Fruit fly (Drosophila melanogaster) whole organism, prepupa: Measurements from ENCODE around the gene Pif1B.
A peak's percentile ranks its signal among the peaks of the same experiment; 100 is the strongest.

Experiments used
- CG10631 ChIP-seq: fragments of 200-800 bp; sonication (Bioruptor generic); optimal IDR thresholded peaks from 2 replicates; lab custom pipeline; 2016; ENCODE audit warnings: missing biosample characterization, missing genetic modification characterization
- CG10669 ChIP-seq: fragments of 200-800 bp; sonication (Bioruptor generic); optimal IDR thresholded peaks from 3 replicates; lab custom pipeline; 2018; ENCODE audit warnings: missing biosample characterization, mild to moderate bottlenecking, missing genetic modification characterization, moderate library complexity
- CG15336 ChIP-seq: fragments of 200-800 bp; sonication (Bioruptor generic); IDR thresholded peaks from 2 replicates; pipeline ENCODE4 v1.3.6; 2022; ENCODE audit warnings: missing biosample characterization, missing genetic modification characterization
- CG1621 ChIP-seq: fragments of 200-800 bp; sonication (Bioruptor generic); optimal IDR thresholded peaks from 3 replicates; lab custom pipeline; 2018; ENCODE audit warnings: missing biosample characterization, mild to moderate bottlenecking, missing genetic modification characterization
- CG16779 ChIP-seq: fragments of 200-800 bp; sonication (Bioruptor generic); optimal IDR thresholded peaks from 3 replicates; lab custom pipeline; 2017; ENCODE audit warnings: missing biosample characterization, mild to moderate bottlenecking, missing genetic modification characterization
- CG3032 ChIP-seq: fragments of 200-800 bp; optimal IDR thresholded peaks from 2 replicates; lab custom pipeline; 2019; ENCODE audit warnings: missing biosample characterization, mild to moderate bottlenecking, missing genetic modification characterization, moderate library complexity
- CG31627 ChIP-seq: fragments of 200-800 bp; sonication (Bioruptor generic); optimal IDR thresholded peaks from 3 replicates; lab custom pipeline; 2016; ENCODE audit warnings: missing biosample characterization, missing genetic modification characterization
- CG32006 ChIP-seq: fragments of 200-800 bp; sonication (Bioruptor generic); optimal IDR thresholded peaks from 3 replicates; lab custom pipeline; 2017; ENCODE audit warnings: missing biosample characterization, mild to moderate bottlenecking, missing genetic modification characterization
- CG34406 ChIP-seq: fragments of 200-800 bp; sonication (Bioruptor generic); optimal IDR thresholded peaks from 3 replicates; lab custom pipeline; 2016; ENCODE audit warnings: missing biosample characterization, missing genetic modification characterization
- CG3919 ChIP-seq: fragments of 200-800 bp; sonication (Bioruptor generic); optimal IDR thresholded peaks from 3 replicates; lab custom pipeline; 2016; ENCODE audit warnings: missing biosample characterization, missing genetic modification characterization
- CG4318 ChIP-seq: fragments of 200-800 bp; sonication (Bioruptor generic); optimal IDR thresholded peaks from 3 replicates; lab custom pipeline; 2017; ENCODE audit warnings: missing biosample characterization, mild to moderate bottlenecking, missing genetic modification characterization
- CG6163 ChIP-seq: fragments of 200-800 bp; sonication (Bioruptor generic); IDR thresholded peaks from 3 replicates; pipeline ENCODE4 v1.3.6; 2022; ENCODE audit warnings: missing biosample characterization, missing genetic modification characterization
- CG6276 ChIP-seq: fragments of 200-800 bp; sonication (Bioruptor generic); optimal IDR thresholded peaks from 2 replicates; lab custom pipeline; 2017; ENCODE audit warnings: missing biosample characterization, mild to moderate bottlenecking, missing genetic modification characterization
- CG6792 ChIP-seq: fragments of 200-800 bp; sonication (Bioruptor generic); optimal IDR thresholded peaks from 3 replicates; lab custom pipeline; 2016; ENCODE audit warnings: missing biosample characterization, missing genetic modification characterization
- CG6808 ChIP-seq: fragments of 200-800 bp; sonication (Bioruptor generic); optimal IDR thresholded peaks from 3 replicates; lab custom pipeline; 2017; ENCODE audit warnings: missing biosample characterization, missing genetic modification characterization, mild to moderate bottlenecking, moderate library complexity, missing genetic modification reagents
- CG6854 ChIP-seq: fragments of 200-800 bp; sonication (Bioruptor generic); optimal IDR thresholded peaks from 2 replicates; lab custom pipeline; 2017; ENCODE audit warnings: missing biosample characterization, mild to moderate bottlenecking, missing genetic modification characterization
- CG8119 ChIP-seq: fragments of 200-800 bp; sonication (Bioruptor generic); IDR thresholded peaks from 3 replicates; pipeline ENCODE4 v1.3.6; 2022; ENCODE audit warnings: missing biosample characterization, missing genetic modification characterization
- CG8632 ChIP-seq: fragments of 200-800 bp; sonication (Bioruptor generic); optimal IDR thresholded peaks from 3 replicates; lab custom pipeline; 2016; ENCODE audit warnings: missing biosample characterization, missing genetic modification characterization
- Eip75B ChIP-seq: fragments of 200-800 bp; sonication (Bioruptor generic); optimal IDR thresholded peaks from 3 replicates; lab custom pipeline; 2016; ENCODE audit warnings: missing biosample characterization, missing genetic modification characterization
- Eip78C ChIP-seq: fragments of 200-800 bp; sonication (Bioruptor generic); peaks from one replicate; lab custom pipeline; 2016; ENCODE audit warnings: missing biosample characterization, missing genetic modification characterization
- Ets21C ChIP-seq: fragments of 200-800 bp; sonication (Bioruptor generic); optimal IDR thresholded peaks from 3 replicates; lab custom pipeline; 2016; ENCODE audit warnings: missing biosample characterization, missing genetic modification characterization
- Ets96B ChIP-seq: fragments of 200-800 bp; optimal IDR thresholded peaks from 2 replicates; lab custom pipeline; 2019; ENCODE audit warnings: missing biosample characterization, mild to moderate bottlenecking, missing genetic modification characterization, moderate library complexity
- Hr39 ChIP-seq: fragments of 200-800 bp; sonication (Bioruptor generic); optimal IDR thresholded peaks from 2 replicates; lab custom pipeline; 2016; ENCODE audit warnings: missing biosample characterization, missing genetic modification characterization
- Lpt ChIP-seq: fragments of 200-800 bp; sonication (Bioruptor generic); optimal IDR thresholded peaks from 3 replicates; lab custom pipeline; 2016; ENCODE audit warnings: missing biosample characterization, missing genetic modification characterization
- Met ChIP-seq: fragments of 200-800 bp; sonication (Bioruptor generic); optimal IDR thresholded peaks from 3 replicates; lab custom pipeline; 2016; ENCODE audit warnings: missing biosample characterization, missing genetic modification characterization
- OdsH ChIP-seq: fragments of 200-800 bp; sonication (Bioruptor generic); optimal IDR thresholded peaks from 3 replicates; lab custom pipeline; 2016; ENCODE audit warnings: missing biosample characterization, missing genetic modification characterization
- Smox ChIP-seq: fragments of 200-800 bp; sonication (Bioruptor generic); optimal IDR thresholded peaks from 3 replicates; lab custom pipeline; 2016; ENCODE audit warnings: missing biosample characterization, missing genetic modification characterization
- Sox102F ChIP-seq: fragments of 200-800 bp; sonication (Bioruptor generic); optimal IDR thresholded peaks from 2 replicates; lab custom pipeline; 2016; ENCODE audit warnings: missing biosample characterization, mild to moderate bottlenecking, missing genetic modification characterization
- Sox14 ChIP-seq: fragments of 200-800 bp; sonication (Bioruptor generic); optimal IDR thresholded peaks from 3 replicates; lab custom pipeline; 2016; ENCODE audit warnings: missing biosample characterization, missing genetic modification characterization
- Sox15 ChIP-seq: fragments of 200-800 bp; sonication (Bioruptor generic); optimal IDR thresholded peaks from 3 replicates; lab custom pipeline; 2016; ENCODE audit warnings: missing biosample characterization, missing genetic modification characterization
- achi ChIP-seq: fragments of 200-800 bp; sonication (Bioruptor generic); optimal IDR thresholded peaks from 3 replicates; lab custom pipeline; 2016; ENCODE audit warnings: missing biosample characterization, missing genetic modification characterization
- dac ChIP-seq: fragments of 200-800 bp; sonication (Bioruptor generic); optimal IDR thresholded peaks from 2 replicates; lab custom pipeline; 2017; ENCODE audit warnings: missing biosample characterization, mild to moderate bottlenecking, missing genetic modification characterization
- eg ChIP-seq: fragments of 200-800 bp; sonication (Bioruptor generic); IDR thresholded peaks from 3 replicates; pipeline ENCODE4 v1.3.6; 2022; ENCODE audit warnings: missing biosample characterization, missing genetic modification characterization
- esn ChIP-seq: fragments of 200-800 bp; sonication (Bioruptor generic); optimal IDR thresholded peaks from 2 replicates; lab custom pipeline; 2016; ENCODE audit warnings: missing biosample characterization, mild to moderate bottlenecking, missing genetic modification characterization, moderate library complexity
- fd85E ChIP-seq: fragments of 200-800 bp; sonication (Bioruptor generic); optimal IDR thresholded peaks from 3 replicates; lab custom pipeline; 2016; ENCODE audit warnings: missing biosample characterization, missing genetic modification characterization
- lz ChIP-seq: fragments of 200-800 bp; sonication (Bioruptor generic); optimal IDR thresholded peaks from 3 replicates; lab custom pipeline; 2016; ENCODE audit warnings: missing biosample characterization, missing genetic modification characterization
- net ChIP-seq: fragments of 200-800 bp; sonication (Bioruptor generic); optimal IDR thresholded peaks from 3 replicates; lab custom pipeline; 2016; ENCODE audit warnings: missing biosample characterization, missing genetic modification characterization
- pdm3 ChIP-seq: fragments of 200-800 bp; sonication (Bioruptor generic); optimal IDR thresholded peaks from 3 replicates; lab custom pipeline; 2016; ENCODE audit warnings: missing biosample characterization, missing genetic modification characterization
- salr ChIP-seq, 2 experiments: fragments of 200-800 bp; sonication (Bioruptor generic); optimal IDR thresholded peaks; 3 replicates each; lab custom pipeline; 2016 to 2018; ENCODE audit warnings: missing biosample characterization in 2 of 2, missing genetic modification characterization in 2 of 2, mild to moderate bottlenecking in 1 of 2
- spab ChIP-seq: fragments of 200-800 bp; sonication (Bioruptor generic); optimal IDR thresholded peaks from 2 replicates; lab custom pipeline; 2017; ENCODE audit warnings: missing biosample characterization, mild to moderate bottlenecking, missing genetic modification characterization, missing genetic modification reagents
- svp ChIP-seq: fragments of 200-800 bp; sonication (Bioruptor generic); peaks from one replicate; lab custom pipeline; 2016; ENCODE audit warnings: missing biosample characterization, missing genetic modification characterization
- vri ChIP-seq: fragments of 200-800 bp; sonication (Bioruptor generic); optimal IDR thresholded peaks from 3 replicates; lab custom pipeline; 2016; ENCODE audit warnings: missing biosample characterization, mild to moderate bottlenecking, missing genetic modification characterization

The Pif1B gene

dm6 chr3R:8799866-8800265 lies 1.1 kb downstream of the Pif1B start:
- TF ChIP-seq svp (peak; percentile 95), CG8632 (GFP tag; lab: Kevin White, UChicago) (no peak), Eip78C (GFP tag; lab: Kevin White, UChicago) (peak; percentile 57)

- no peak for TF ChIP-seq CG31627 (GFP tag; lab: Kevin White, UChicago)
- no peak for TF ChIP-seq dac
- TF ChIP-seq CG10631 (GFP tag; lab: Kevin White, UChicago): no peak
- TF ChIP-seq Met (GFP tag; lab: Kevin White, UChicago): no peak
- TF ChIP-seq CG3919 (GFP tag; lab: Kevin White, UChicago): no peak
- no peak for TF ChIP-seq Hr39 (GFP tag; lab: Kevin White, UChicago)
- TF ChIP-seq Sox15 (GFP tag; lab: Kevin White, UChicago): no peak
- no peak for TF ChIP-seq CG34406
- no peak for TF ChIP-seq CG6854 (GFP tag; lab: Kevin White, UChicago)
- no peak for TF ChIP-seq CG1621 (tag; lab: Kevin White, UChicago)
- TF ChIP-seq achi (GFP tag; lab: Kevin White, UChicago): no peak
- no peak for TF ChIP-seq Sox14
- TF ChIP-seq esn (GFP tag; lab: Kevin White, UChicago): no peak
- no peak for TF ChIP-seq svp
- TF ChIP-seq net (GFP tag; lab: Kevin White, UChicago): no peak
- no peak for TF ChIP-seq CG8119
- TF ChIP-seq CG6808: no peak
Observed at dm6 chr3R:8798332-8798731, 2.6 kb downstream of the Pif1B start.

dm6 chr3R:8794384-8794783 lies 6.6 kb downstream of the Pif1B start, which contains the start of gene Ir85a:
Ir85a (plus strand) TSS chr3R:8794684.
- TF ChIP-seq fd85E (no peak), eg (GFP tag; lab: Robert Waterston, UW) (no peak)

DNA sequence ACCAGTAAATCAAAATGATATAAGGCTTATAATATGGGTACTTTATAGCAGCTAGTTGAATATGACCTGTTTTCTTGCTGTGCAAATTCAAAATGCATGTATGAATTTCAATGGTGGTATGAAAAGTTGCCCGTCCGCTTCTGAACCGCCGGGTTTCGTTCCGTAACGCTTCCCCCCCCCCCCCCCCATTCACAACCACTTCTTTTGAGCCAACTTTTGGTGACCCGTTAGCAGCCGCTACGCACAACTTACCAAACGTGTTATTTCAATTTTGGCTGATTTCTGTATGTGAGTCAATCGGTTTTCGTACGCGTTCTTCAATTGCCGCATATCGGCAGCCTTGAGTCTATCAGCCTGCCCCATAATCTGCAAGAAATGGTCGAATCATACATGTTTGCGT lies 7.2 kb downstream of the Pif1B start:
- no peak for TF ChIP-seq CG16779 (tag; lab: Kevin White, UChicago)
- TF ChIP-seq Eip75B (GFP tag; lab: Kevin White, UChicago): no peak
- TF ChIP-seq Lpt (GFP tag; lab: Kevin White, UChicago): no peak
- TF ChIP-seq CG10669: no peak
- TF ChIP-seq Eip78C (GFP tag; lab: Kevin White, UChicago): peak; percentile 53
- TF ChIP-seq spab (GFP tag; lab: Kevin White, UChicago): no peak

- TF ChIP-seq pdm3 (GFP tag; lab: Kevin White, UChicago) (peak; percentile 31), svp (peak; percentile 58), Lpt (GFP tag; lab: Kevin White, UChicago) (peak; percentile 74), CG6792 (GFP tag; lab: Kevin White, UChicago) (no peak), vri (no peak), Smox (GFP tag; lab: Kevin White, UChicago) (no peak), Eip78C (GFP tag; lab: Kevin White, UChicago) (peak; percentile 70), Eip75B (GFP tag; lab: Kevin White, UChicago) (peak; percentile 14), CG6163 (peak; percentile 71; the same call in 2 of the 3 replicates), CG32006 (peak; percentile 37), CG8632 (GFP tag; lab: Kevin White, UChicago) (no peak), achi (GFP tag; lab: Kevin White, UChicago) (no peak), OdsH (GFP tag; lab: Kevin White, UChicago) (no peak), dac (peak; percentile 9), Sox15 (GFP tag; lab: Kevin White, UChicago) (no peak), CG4318 (GFP tag; lab: Kevin White, UChicago) (no peak), lz (no peak), CG6276 (peak; percentile 80), CG10669 (peak; percentile 27), CG3032 (tag; lab: Kevin White, UChicago) (peak; percentile 43), esn (GFP tag; lab: Kevin White, UChicago) (no peak), CG10631 (GFP tag; lab: Kevin White, UChicago) (no peak), fd85E (no peak), Ets96B (tag; lab: Kevin White, UChicago) (peak; percentile 45), Sox102F (GFP tag; lab: Kevin White, UChicago) (peak; percentile 37), Ets21C (GFP tag; lab: Kevin White, UChicago) (no peak), CG15336 (GFP tag; lab: Robert Waterston, UW) (peak; percentile 71), Hr39 (GFP tag; lab: Kevin White, UChicago) (no peak), salr (GFP tag; optimal IDR thresholded peaks at IDR 0.05; lab: Kevin White, UChicago) (no peak), CG1621 (tag; lab: Kevin White, UChicago) (peak; percentile 20)
Observed at dm6 chr3R:8792463-8793175, 8.4 kb downstream of the Pif1B start.
